Fruit fly (Drosophila melanogaster) whole organism, prepupa: ENCODE data around the gene Tim17b2.

Experiments used
- Hr39 ChIP-seq: fragments of 200-800 bp; sonication (Bioruptor generic); optimal IDR thresholded peaks from 2 replicates; lab custom pipeline; 2016; ENCODE audit warnings: missing biosample characterization, missing genetic modification characterization
- Smox ChIP-seq: fragments of 200-800 bp; sonication (Bioruptor generic); optimal IDR thresholded peaks from 3 replicates; lab custom pipeline; 2016; ENCODE audit warnings: missing biosample characterization, missing genetic modification characterization
- dsx ChIP-seq: fragments of 200-800 bp; optimal IDR thresholded peaks from 3 replicates; lab custom pipeline; 2019; ENCODE audit warnings: missing biosample characterization, mild to moderate bottlenecking, missing genetic modification characterization, moderate library complexity; ENCODE audit not compliant: poor library complexity, severe bottlenecking
- fd59A ChIP-seq: fragments of 200-800 bp; sonication (Bioruptor generic); optimal IDR thresholded peaks from 2 replicates; lab custom pipeline; 2017; ENCODE audit warnings: missing biosample characterization, mild to moderate bottlenecking, missing genetic modification characterization, missing genetic modification reagents
- fkh ChIP-seq: fragments of 200-800 bp; sonication (Bioruptor generic); optimal IDR thresholded peaks from 3 replicates; lab custom pipeline; 2017; ENCODE audit warnings: missing biosample characterization, mild to moderate bottlenecking, missing genetic modification characterization, moderate library complexity

DNA sequence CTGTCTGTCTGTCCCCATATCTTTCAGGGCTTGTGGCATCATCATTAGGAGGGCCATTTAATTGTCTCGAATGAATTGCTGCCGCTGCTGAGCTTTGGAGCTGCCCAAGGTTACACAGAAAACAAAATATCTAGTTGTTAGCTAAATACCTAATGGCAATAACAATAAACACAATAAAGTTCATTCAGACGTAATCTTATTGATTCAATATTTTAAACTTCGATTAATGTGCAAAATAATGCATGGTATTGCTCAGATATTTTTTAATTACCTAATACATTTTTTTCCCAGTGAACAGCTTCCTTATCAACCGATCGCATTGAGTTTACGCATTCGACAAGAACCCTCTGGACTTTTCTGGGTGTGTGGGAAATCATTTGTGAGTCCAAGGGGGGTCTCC is 19.4 kb upstream of the Tim17b2 start:
- no peak for TF ChIP-seq fkh (GFP tag; lab: Kevin White, UChicago)
- peak; percentile 47 for TF ChIP-seq Hr39 (GFP tag; lab: Kevin White, UChicago)
- no peak for TF ChIP-seq fd59A (GFP tag; lab: Kevin White, UChicago)
- no peak for TF ChIP-seq dsx (GFP tag; lab: Kevin White, UChicago)
- TF ChIP-seq Smox (GFP tag; lab: Kevin White, UChicago) = peak; percentile 10
